Worm (Caenorhabditis elegans): ENCODE data around the gene nhr-132.

- no peak for TF ChIP-seq nhr-2 (tag; optimal IDR thresholded peaks at IDR 0.05)
- TF ChIP-seq lsy-2 (tag; optimal IDR thresholded peaks at IDR 0.05), result no peak
- TF ChIP-seq snpc-4 (tag; optimal IDR thresholded peaks at IDR 0.05), result no peak
- TF ChIP-seq lin-32 (GFP tag; optimal IDR thresholded peaks at IDR 0.05), result no peak
- no peak for TF ChIP-seq cnd-1 (tag; optimal IDR thresholded peaks at IDR 0.05)
- no peak for TF ChIP-seq pha-4 (tag; optimal IDR thresholded peaks at IDR 0.05)
- no peak for TF ChIP-seq elt-3 (tag; optimal IDR thresholded peaks at IDR 0.05)
Observed at ce11 chrV:585472-585871, 51.2 kb downstream of the nhr-132 start, which contains the start of gene K06H6.2.
